Worm (Caenorhabditis elegans) whole organism, early embryonic: ENCODE results near the gene K09C8.7.
A peak's percentile ranks its signal among the peaks of the same experiment; 100 is the strongest.

Experiments used
- B0310.2 ChIP-seq: sonication (generic microtip); optimal IDR thresholded peaks from 2 replicates; lab custom pipeline; 2016; ENCODE audit warnings: mild to moderate bottlenecking, missing genetic modification characterization, missing compliant biosample characterization
- F13C5.2 ChIP-seq: sonication (generic microtip); optimal IDR thresholded peaks from 2 replicates; lab custom pipeline; 2017; ENCODE audit warnings: mild to moderate bottlenecking, missing genetic modification characterization, inconsistent platforms, missing compliant biosample characterization
- aly-1 ChIP-seq: sonication (generic microtip); optimal IDR thresholded peaks from 2 replicates; lab custom pipeline; 2016; ENCODE audit warnings: missing genetic modification characterization, missing compliant biosample characterization
- ama-1 ChIP-seq: fragments of 150-350 bp; optimal IDR thresholded peaks from 2 replicates; lab custom pipeline; 2014
- ceh-13 ChIP-seq: fragments of 200-800 bp; sonication (Bioruptor generic); optimal IDR thresholded peaks from 2 replicates; lab custom pipeline; 2018; ENCODE audit warnings: mild to moderate bottlenecking, missing genetic modification characterization, missing compliant biosample characterization
- ceh-36 ChIP-seq: sonication (generic microtip); optimal IDR thresholded peaks from 2 replicates; lab custom pipeline; 2016; ENCODE audit warnings: missing genetic modification characterization, inconsistent platforms, missing compliant biosample characterization
- ets-7 ChIP-seq: sonication (generic microtip); optimal IDR thresholded peaks from 2 replicates; lab custom pipeline; 2016; ENCODE audit warnings: missing genotype, missing genetic modification characterization, missing compliant biosample characterization
- flt-1 ChIP-seq: fragments of 200-800 bp; sonication (Bioruptor generic); IDR thresholded peaks from 2 replicates; pipeline ENCODE4 v1.3.6; 2022; ENCODE audit warnings: missing genetic modification characterization, missing compliant biosample characterization
- hmbx-1 ChIP-seq: sonication (generic microtip); optimal IDR thresholded peaks from 2 replicates; lab custom pipeline; 2016; ENCODE audit warnings: mild to moderate bottlenecking, missing genetic modification characterization, missing compliant biosample characterization
- hmg-4 ChIP-seq: fragments of 200-800 bp; sonication (Bioruptor generic); optimal IDR thresholded peaks from 2 replicates; lab custom pipeline; 2018; ENCODE audit warnings: mild to moderate bottlenecking, missing genetic modification characterization, missing compliant biosample characterization
- hnd-1 ChIP-seq: sonication (generic microtip); optimal IDR thresholded peaks from 2 replicates; lab custom pipeline; 2016; ENCODE audit warnings: missing genetic modification characterization, missing compliant biosample characterization
- pes-1 ChIP-seq: fragments of 200-800 bp; sonication (Bioruptor generic); IDR thresholded peaks from 2 replicates; pipeline ENCODE4 v1.3.6; 2022; ENCODE audit warnings: missing genetic modification reagents, missing genetic modification characterization, missing compliant biosample characterization
- scrt-1 ChIP-seq: fragments of 200-800 bp; sonication (Bioruptor generic); IDR thresholded peaks from 2 replicates; pipeline ENCODE4 v1.3.6; 2022; ENCODE audit warnings: missing genetic modification characterization, missing compliant biosample characterization
- sea-1 ChIP-seq: fragments of 200-800 bp; sonication (Bioruptor generic); conservative IDR thresholded peaks from 2 replicates; pipeline ENCODE4 v1.3.6; 2022; ENCODE audit warnings: missing genetic modification characterization, missing compliant biosample characterization
- tbx-11 ChIP-seq: fragments of 200-800 bp; sonication (Bioruptor generic); IDR thresholded peaks from 2 replicates; pipeline ENCODE4 v1.3.6; 2022; ENCODE audit warnings: missing genetic modification characterization, missing compliant biosample characterization
- tbx-37 ChIP-seq: fragments of 200-800 bp; sonication (Bioruptor generic); conservative IDR thresholded peaks from 2 replicates; pipeline ENCODE4 v1.3.6; 2022; ENCODE audit warnings: missing genetic modification reagents, missing genetic modification characterization, missing compliant biosample characterization
- tra-4 ChIP-seq: sonication (generic microtip); optimal IDR thresholded peaks from 2 replicates; lab custom pipeline; 2017; ENCODE audit warnings: missing genetic modification characterization, missing compliant biosample characterization

K09C8.7 gene

DNA sequence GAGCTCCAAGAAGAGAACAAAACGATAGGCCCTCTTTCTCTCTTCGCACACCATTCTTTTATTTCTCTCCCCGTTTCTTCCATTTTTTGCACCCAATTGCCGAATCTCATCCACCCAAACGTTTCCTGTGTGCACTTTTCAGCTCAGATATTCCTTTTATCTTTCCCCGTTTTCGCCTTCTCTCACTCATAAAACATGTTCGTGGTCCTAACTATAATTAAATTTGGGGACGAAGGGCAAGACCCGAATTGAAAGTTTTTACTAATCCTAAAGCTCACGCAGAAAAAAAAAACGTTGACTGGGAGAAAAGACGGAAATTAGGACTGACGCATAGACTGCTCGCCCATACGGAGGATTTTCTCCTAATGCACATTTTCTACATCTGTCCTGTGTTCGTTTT is 14.3 kb upstream of the K09C8.7 start:
- no peak for TF ChIP-seq ceh-36 (tag; lab: Kevin White, UChicago)
- TF ChIP-seq pes-1 (GFP tag; lab: Robert Waterston, UW) = no peak
- TF ChIP-seq ceh-13 = no peak

DNA sequence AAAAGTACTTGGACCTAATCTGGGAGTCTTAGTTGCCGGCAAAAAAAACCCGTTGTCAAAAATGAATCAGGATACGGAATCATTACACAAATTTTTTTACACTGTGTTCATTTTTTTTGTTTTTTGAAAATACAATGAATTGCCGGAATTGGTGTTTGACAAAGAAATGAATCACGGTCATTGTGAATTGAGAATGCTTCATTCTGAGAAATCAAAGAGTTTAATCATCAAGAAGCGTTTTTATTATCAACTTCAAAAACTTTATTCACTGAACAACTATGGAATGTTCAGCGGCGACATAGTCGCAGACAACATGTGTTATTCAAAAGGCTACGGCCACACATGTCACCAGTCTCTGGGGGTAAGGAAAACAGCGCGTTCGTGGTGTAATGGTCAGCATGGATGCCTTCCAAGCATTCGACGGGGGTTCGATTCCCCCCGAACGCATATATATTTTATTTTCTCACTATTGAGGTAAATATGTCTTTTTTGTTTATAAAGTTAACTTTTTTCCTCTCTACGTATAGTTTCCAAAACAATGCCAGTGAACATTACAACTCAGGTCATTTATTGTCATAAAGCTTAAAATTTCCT is 12.4 kb upstream of the K09C8.7 start, which contains the start of gene nas-10:
Gene nas-10 (minus strand): TSS at position 51 of the 594 bp plus-strand sequence.
- TF ChIP-seq hmbx-1 (tag; lab: Kevin White, UChicago) = peak; percentile 45
- TF ChIP-seq B0310.2 (tag; lab: Kevin White, UChicago) = peak; percentile 76
- TF ChIP-seq tra-4 (tag; lab: Kevin White, UChicago) = peak; percentile 16
- peak; percentile 79 for TF ChIP-seq ets-7
- TF ChIP-seq pes-1 (GFP tag; lab: Robert Waterston, UW) = no peak
- TF ChIP-seq hmg-4 (GFP tag; lab: Kevin White, UChicago) = peak; percentile 88
- peak; percentile 89; the same call in 1 of the 2 replicates for TF ChIP-seq flt-1 (GFP tag; lab: Robert Waterston, UW)
- TF ChIP-seq scrt-1 = peak; percentile 91
- TF ChIP-seq tbx-37 (GFP tag; lab: Robert Waterston, UW) = peak; percentile 92
- peak; percentile 89 for TF ChIP-seq F13C5.2 (tag; lab: Kevin White, UChicago)
- TF ChIP-seq ama-1 (lab: Kevin White, UChicago) = no peak
- peak; percentile 79 for TF ChIP-seq ceh-13
- TF ChIP-seq ceh-36 (tag; lab: Kevin White, UChicago) = peak; percentile 81
- TF ChIP-seq tbx-11 (GFP tag; lab: Robert Waterston, UW) = peak; percentile 87
- peak; percentile 78 for TF ChIP-seq aly-1 (tag; lab: Kevin White, UChicago)
- peak; percentile 87 for TF ChIP-seq sea-1 (GFP tag; lab: Robert Waterston, UW)
- peak; percentile 71 for TF ChIP-seq hnd-1

DNA sequence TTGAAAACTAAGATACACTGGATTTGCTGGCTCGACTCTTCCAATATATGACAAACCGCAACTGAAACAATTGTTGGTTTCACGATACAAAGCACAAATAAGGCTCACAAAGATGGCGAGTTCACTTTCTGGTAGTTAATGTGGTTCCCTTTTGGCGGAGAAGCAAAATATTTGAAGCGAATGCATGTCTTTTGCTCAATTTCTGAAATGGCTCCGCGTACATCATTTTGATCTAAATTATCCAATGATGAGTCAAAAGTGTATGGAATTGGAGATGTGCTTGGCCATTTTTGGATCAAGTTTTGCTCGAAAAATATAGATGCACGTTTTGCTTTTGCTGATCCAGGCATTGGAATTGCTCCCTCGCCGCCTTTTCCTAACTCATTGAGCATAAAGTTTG is 10.5 kb upstream of the K09C8.7 start:
- TF ChIP-seq tbx-37 (GFP tag; lab: Robert Waterston, UW) (no peak), tra-4 (tag; lab: Kevin White, UChicago) (no peak), tbx-11 (GFP tag; lab: Robert Waterston, UW) (no peak), sea-1 (GFP tag; lab: Robert Waterston, UW) (no peak), hmbx-1 (tag; lab: Kevin White, UChicago) (no peak), F13C5.2 (tag; lab: Kevin White, UChicago) (no peak), flt-1 (GFP tag; lab: Robert Waterston, UW) (no peak), hnd-1 (no peak), pes-1 (GFP tag; lab: Robert Waterston, UW) (no peak), ceh-36 (tag; lab: Kevin White, UChicago) (no peak), B0310.2 (tag; lab: Kevin White, UChicago) (no peak), ets-7 (no peak)

DNA sequence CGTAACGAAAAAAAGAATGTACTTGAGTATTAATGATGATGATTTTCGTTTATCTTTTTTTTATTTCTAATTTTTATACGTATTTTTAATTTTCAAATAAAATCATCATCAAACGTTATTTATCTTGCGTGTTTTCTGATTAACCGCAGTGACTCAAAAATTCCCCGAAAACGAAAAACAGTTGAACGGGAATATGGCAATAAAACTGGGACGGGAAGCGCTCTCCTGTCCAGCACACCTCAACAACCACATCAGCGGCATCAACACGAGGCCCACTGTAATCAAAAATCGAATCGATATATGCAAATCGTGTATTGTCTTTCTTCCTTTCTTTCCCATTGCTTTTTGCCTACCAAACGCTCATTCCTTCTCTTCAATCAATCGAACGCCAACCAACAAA is 7.9 kb upstream of the K09C8.7 start, which contains the start of gene K09C8.2:
Gene K09C8.2 (plus strand): TSS at position 301 of the 400 bp plus-strand sequence.
- TF ChIP-seq flt-1 (GFP tag; lab: Robert Waterston, UW) = no peak
- no peak for TF ChIP-seq ceh-36 (tag; lab: Kevin White, UChicago)
- no peak for TF ChIP-seq sea-1 (GFP tag; lab: Robert Waterston, UW)
- no peak for TF ChIP-seq ets-7
- no peak for TF ChIP-seq hmbx-1 (tag; lab: Kevin White, UChicago)
- TF ChIP-seq pes-1 (GFP tag; lab: Robert Waterston, UW) = no peak
- no peak for TF ChIP-seq tbx-11 (GFP tag; lab: Robert Waterston, UW)
- no peak for TF ChIP-seq scrt-1
- no peak for TF ChIP-seq aly-1 (tag; lab: Kevin White, UChicago)
- no peak for TF ChIP-seq ceh-13
- no peak for TF ChIP-seq F13C5.2 (tag; lab: Kevin White, UChicago)
- TF ChIP-seq tra-4 (tag; lab: Kevin White, UChicago) = no peak
- TF ChIP-seq hmg-4 (GFP tag; lab: Kevin White, UChicago) = no peak
- TF ChIP-seq hnd-1 = no peak
- TF ChIP-seq tbx-37 (GFP tag; lab: Robert Waterston, UW) = no peak
- no peak for TF ChIP-seq ama-1 (lab: Kevin White, UChicago)
- TF ChIP-seq B0310.2 (tag; lab: Kevin White, UChicago) = no peak

DNA sequence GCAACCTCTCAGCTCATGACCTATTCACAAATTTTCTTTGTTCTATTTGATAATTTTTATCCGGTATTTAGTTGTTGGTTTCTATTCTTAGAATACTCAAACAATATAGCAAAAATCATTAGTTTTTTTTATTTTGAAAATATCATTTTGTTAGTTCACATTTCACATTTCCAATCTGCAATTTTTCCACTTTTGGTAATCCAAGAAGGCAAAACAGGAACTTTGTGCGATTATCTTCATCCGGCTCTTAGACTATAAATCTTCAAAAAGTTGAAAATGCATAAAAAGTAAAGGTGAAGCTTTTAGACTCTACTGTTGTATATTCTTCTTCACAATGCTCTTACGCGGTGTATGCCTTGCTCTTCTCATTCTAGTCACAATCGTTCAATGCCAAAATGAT is 7.2 kb upstream of the K09C8.7 start, which contains the start of gene nlp-19:
Gene nlp-19 (plus strand): TSS at position 301 of the 400 bp plus-strand sequence.
- TF ChIP-seq tbx-37 (GFP tag; lab: Robert Waterston, UW) = no peak
- TF ChIP-seq F13C5.2 (tag; lab: Kevin White, UChicago) = no peak
- TF ChIP-seq hnd-1 = no peak
- no peak for TF ChIP-seq tbx-11 (GFP tag; lab: Robert Waterston, UW)
- no peak for TF ChIP-seq sea-1 (GFP tag; lab: Robert Waterston, UW)
- no peak for TF ChIP-seq aly-1 (tag; lab: Kevin White, UChicago)
- TF ChIP-seq ets-7 = no peak

DNA sequence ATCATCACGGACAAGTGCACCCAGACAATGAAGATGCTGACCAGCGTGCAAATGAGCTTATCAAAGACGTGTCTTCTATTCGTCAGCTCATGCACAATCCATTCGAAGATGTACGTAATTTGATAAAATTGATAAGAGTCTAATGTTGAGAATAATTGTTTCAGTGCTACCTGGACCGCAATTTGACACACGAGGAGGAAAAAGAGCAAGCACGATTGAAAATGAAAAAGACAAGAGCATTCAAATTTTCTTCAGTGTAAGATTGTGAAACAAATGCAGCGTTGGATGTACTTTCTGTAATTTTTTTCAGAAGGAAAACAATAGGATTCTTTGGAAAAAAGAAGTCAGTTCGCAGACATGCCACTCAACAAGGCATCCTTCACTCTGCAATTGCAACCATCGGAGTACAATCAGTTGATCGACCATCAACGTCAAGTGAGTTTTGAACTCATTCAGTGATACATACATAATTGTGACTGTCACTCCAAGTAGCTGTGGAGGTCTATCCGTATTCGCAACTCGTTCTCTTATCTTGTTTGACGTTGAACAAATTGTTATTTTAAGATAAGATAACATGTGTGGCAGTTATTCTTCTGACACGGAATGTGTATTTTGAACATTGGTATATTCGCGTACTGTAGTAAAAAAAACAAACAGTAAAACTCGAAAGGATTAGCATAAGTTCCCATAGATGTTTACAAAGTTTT is 5.9 kb upstream of the K09C8.7 start:
- TF ChIP-seq flt-1 (GFP tag; lab: Robert Waterston, UW) = no peak
- no peak for TF ChIP-seq scrt-1
- no peak for TF ChIP-seq ama-1 (lab: Kevin White, UChicago)
- no peak for TF ChIP-seq tra-4 (tag; lab: Kevin White, UChicago)
- TF ChIP-seq B0310.2 (tag; lab: Kevin White, UChicago) = no peak
- no peak for TF ChIP-seq aly-1 (tag; lab: Kevin White, UChicago)
- no peak for TF ChIP-seq ets-7
- TF ChIP-seq F13C5.2 (tag; lab: Kevin White, UChicago) = no peak

DNA sequence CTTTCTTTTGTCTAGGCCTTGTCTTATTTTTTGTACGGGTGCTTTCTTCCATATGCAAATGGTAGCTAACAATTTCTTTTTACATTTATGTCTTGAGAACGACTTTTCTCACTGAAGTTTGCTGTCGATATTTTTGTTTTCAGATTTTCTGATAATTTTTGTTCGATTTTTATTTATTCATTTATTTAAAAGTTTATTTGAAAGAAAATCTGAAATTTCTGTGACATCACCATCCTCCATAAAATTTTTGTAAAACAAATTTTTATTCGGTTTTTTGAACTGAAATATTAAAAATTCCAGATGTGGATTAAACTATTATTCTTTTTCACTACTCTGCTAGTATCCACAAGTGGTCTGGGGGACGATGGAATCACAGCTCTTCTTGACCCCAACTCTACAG is 2.6 kb upstream of the K09C8.7 start, which contains the start of gene pbo-4:
Gene pbo-4 (plus strand): TSS at position 301 of the 400 bp plus-strand sequence.
- no peak for TF ChIP-seq B0310.2 (tag; lab: Kevin White, UChicago)
- no peak for TF ChIP-seq tra-4 (tag; lab: Kevin White, UChicago)
- TF ChIP-seq hmbx-1 (tag; lab: Kevin White, UChicago) = no peak
- TF ChIP-seq scrt-1 = no peak
- no peak for TF ChIP-seq flt-1 (GFP tag; lab: Robert Waterston, UW)
- TF ChIP-seq ceh-36 (tag; lab: Kevin White, UChicago) = no peak
- no peak for TF ChIP-seq F13C5.2 (tag; lab: Kevin White, UChicago)
